Worm (Caenorhabditis elegans) whole organism, L4 larva: ENCODE measurements around the gene npa-1.

Source experiments
- Y105C5A.15 ChIP-seq: fragments of 200-800 bp; sonication (Bioruptor generic); IDR thresholded peaks from 2 replicates; pipeline ENCODE4 v1.3.6; 2022; ENCODE audit warnings: missing genetic modification characterization, missing compliant biosample characterization
- ZK337.2 ChIP-seq: fragments of 200-800 bp; sonication (Bioruptor generic); IDR thresholded peaks from 2 replicates; pipeline ENCODE4 v1.3.6; 2022; ENCODE audit warnings: missing genetic modification reagents, missing genetic modification characterization, missing compliant biosample characterization
- ZK546.5 ChIP-seq, 2 experiments: sonication (generic microtip); optimal IDR thresholded peaks; 2 replicates each; lab custom pipeline; 2017; ENCODE audit warnings: missing biosample characterization in 2 of 2, missing genetic modification characterization in 2 of 2
- aha-1 ChIP-seq: fragments of 150-350 bp; peaks from one replicate; lab custom pipeline; 2014; ENCODE audit warnings: missing biosample characterization, missing genetic modification characterization
- ama-1 ChIP-seq: fragments of 150-350 bp; optimal IDR thresholded peaks from 2 replicates; lab custom pipeline; 2014; ENCODE audit warnings: inconsistent platforms, mixed read lengths
- dmd-9 ChIP-seq: fragments of 200-800 bp; sonication (Bioruptor generic); IDR thresholded peaks from 2 replicates; pipeline ENCODE4 v1.3.6; 2022; ENCODE audit warnings: missing genetic modification reagents, missing genetic modification characterization, missing compliant biosample characterization
- duxl-1 ChIP-seq: sonication (generic microtip); optimal IDR thresholded peaks from 2 replicates; lab custom pipeline; 2016; ENCODE audit warnings: mild to moderate bottlenecking, missing genetic modification characterization, moderate library complexity, missing compliant biosample characterization; ENCODE audit not compliant: poor library complexity
- gei-8 ChIP-seq: fragments of 200-800 bp; sonication (Bioruptor generic); optimal IDR thresholded peaks from 2 replicates; lab custom pipeline; 2018; ENCODE audit warnings: mild to moderate bottlenecking, missing genetic modification characterization, missing compliant biosample characterization
- hlh-11 ChIP-seq: fragments of 200-800 bp; sonication (Bioruptor generic); optimal IDR thresholded peaks from 2 replicates; lab custom pipeline; 2018; ENCODE audit warnings: mild to moderate bottlenecking, missing genetic modification characterization, missing compliant biosample characterization
- lin-13 ChIP-seq: fragments of 150-350 bp; optimal IDR thresholded peaks from 2 replicates; lab custom pipeline; 2014; ENCODE audit warnings: missing biosample characterization, missing genetic modification reagents, missing genetic modification characterization
- lir-3 ChIP-seq: sonication (generic microtip); optimal IDR thresholded peaks from 2 replicates; lab custom pipeline; 2016; ENCODE audit warnings: mild to moderate bottlenecking, missing genetic modification characterization, missing compliant biosample characterization
- nhr-111 ChIP-seq: fragments of 200-800 bp; sonication (Bioruptor generic); optimal IDR thresholded peaks from 2 replicates; lab custom pipeline; 2018; ENCODE audit warnings: mild to moderate bottlenecking, missing genetic modification characterization, missing compliant biosample characterization
- nhr-237 ChIP-seq: sonication (generic microtip); optimal IDR thresholded peaks from 2 replicates; lab custom pipeline; 2017; ENCODE audit warnings: missing biosample characterization, missing genetic modification characterization
- nhr-6 ChIP-seq: fragments of 150-350 bp; optimal IDR thresholded peaks from 2 replicates; lab custom pipeline; 2014; ENCODE audit warnings: missing biosample characterization, missing genetic modification characterization
- sdz-12 ChIP-seq: fragments of 200-800 bp; sonication (Bioruptor generic); optimal IDR thresholded peaks from 2 replicates; lab custom pipeline; 2018; ENCODE audit warnings: mild to moderate bottlenecking, missing genetic modification characterization, missing compliant biosample characterization
- spr-3 ChIP-seq: fragments of 200-800 bp; sonication (Bioruptor generic); optimal IDR thresholded peaks from 2 replicates; lab custom pipeline; 2018; ENCODE audit warnings: mild to moderate bottlenecking, missing genetic modification characterization, missing compliant biosample characterization
- unc-62 ChIP-seq, 3 experiments: fragments of 150-350 bp in 1 of 3; sonication (generic microtip); optimal IDR thresholded peaks in 2 of 3; peaks in 1 of 3; 1 replicate in 1 of 3; 2 replicates in 2 of 3; lab custom pipeline; 2014 to 2017; ENCODE audit warnings: missing biosample characterization in 3 of 3, missing genetic modification characterization in 3 of 3, missing genetic modification reagents in 3 of 3, missing genotype in 1 of 3
- zip-11 ChIP-seq: fragments of 200-800 bp; sonication (Bioruptor generic); IDR thresholded peaks from 2 replicates; pipeline ENCODE4 v1.3.6; 2022; ENCODE audit warnings: missing genetic modification characterization, missing compliant biosample characterization

npa-1 gene

DNA sequence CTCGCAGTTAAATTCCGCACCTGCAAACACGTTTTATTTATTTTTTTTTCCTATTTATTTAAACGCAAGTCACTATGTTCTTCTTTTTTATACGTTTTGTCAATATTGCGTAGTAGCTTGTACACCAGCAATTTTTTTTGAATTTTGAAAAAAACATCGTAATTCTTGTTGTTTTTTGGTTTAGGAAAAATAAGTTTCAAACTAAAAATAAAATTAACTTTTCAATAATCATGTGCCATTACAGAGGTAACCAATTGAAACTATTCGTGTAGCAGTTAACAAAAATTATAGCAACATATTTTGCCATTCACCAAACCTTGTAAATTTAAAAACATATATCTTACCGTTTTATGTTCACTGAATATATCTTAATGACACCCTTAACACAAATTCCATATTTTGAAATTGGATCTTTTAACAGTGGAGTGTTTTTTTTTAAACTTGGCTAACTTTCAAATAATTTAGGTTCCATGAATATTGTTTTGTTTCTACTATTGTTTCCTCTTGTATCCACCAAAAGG is 47.7 kb downstream of the npa-1 start, which contains the start of gene lmd-5:
Gene lmd-5 (plus strand): TSS at position 471 of the 521 bp plus-strand sequence.
- TF ChIP-seq aha-1 (tag; lab: Kevin White, UChicago) (peak; percentile 91), nhr-6 (tag; lab: Kevin White, UChicago) (no peak), unc-62 (GFP tag; optimal IDR thresholded peaks at IDR 0.05 in 1 of 2; lab: Kevin White, UChicago) (peak in 1 of 2 experiments; percentile 67), unc-62 (tag; optimal IDR thresholded peaks at IDR 0.05; lab: Kevin White, UChicago) (no peak)

DNA sequence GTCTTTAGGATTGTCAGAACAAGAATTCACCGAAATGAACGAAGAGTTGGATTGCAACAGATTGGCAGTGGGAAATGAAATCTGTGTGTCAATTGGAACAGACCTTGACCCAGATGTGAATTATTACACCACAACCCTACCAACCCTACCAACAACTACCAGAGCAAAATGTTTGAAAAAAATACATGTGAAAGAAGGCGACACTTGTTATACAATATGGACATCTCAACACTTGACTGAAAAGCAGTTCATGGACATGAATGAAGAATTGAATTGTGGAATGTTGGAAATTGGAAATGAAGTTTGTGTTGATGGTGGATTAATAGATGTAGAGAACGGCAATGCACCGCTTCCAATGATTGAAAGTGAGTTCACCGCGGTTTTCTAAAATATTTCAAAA is 48.4 kb downstream of the npa-1 start:
- TF ChIP-seq nhr-237 (no peak), unc-62 (GFP tag; optimal IDR thresholded peaks at IDR 0.05 in 1 of 2; lab: Kevin White, UChicago) (peak in 1 of 2 experiments; percentile 96), unc-62 (tag; optimal IDR thresholded peaks at IDR 0.05; lab: Kevin White, UChicago) (no peak)

DNA sequence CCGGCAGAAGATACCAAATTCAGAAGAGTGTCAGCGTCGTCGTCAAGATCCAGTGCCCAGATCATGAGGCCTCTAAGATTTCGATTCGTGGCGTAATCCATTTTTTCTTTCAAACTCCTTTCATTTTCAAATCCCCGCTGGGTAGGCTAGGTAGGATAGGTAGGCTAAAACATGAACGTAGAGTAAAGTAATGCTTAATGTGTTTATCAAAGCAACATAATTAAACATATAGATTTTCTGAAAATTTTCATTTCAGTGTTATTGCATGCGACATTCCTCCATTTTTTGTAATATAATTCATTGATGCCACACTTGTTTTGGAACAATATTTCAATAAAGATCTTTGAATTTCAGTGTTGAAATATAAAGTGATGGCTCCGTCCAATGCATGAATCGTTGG is 53.9 kb downstream of the npa-1 start, which contains the start of gene T01C4.8:
Gene T01C4.8 (minus strand): TSS at position 101 of the 400 bp plus-strand sequence.
- TF ChIP-seq ama-1 (lab: Kevin White, UChicago), result no peak
- TF ChIP-seq hlh-11 (tag; lab: Kevin White, UChicago), result no peak
- TF ChIP-seq zip-11 (GFP tag; lab: Robert Waterston, UW), result no peak

ce11 chrV:7130974-7131373 is 55.4 kb downstream of the npa-1 start, which contains the start of gene srx-36:
Gene srx-36, minus strand, starts transcription at chrV:7131074.
- TF ChIP-seq lir-3 (tag; lab: Kevin White, UChicago) (no peak), sdz-12 (no peak), gei-8 (GFP tag; lab: Kevin White, UChicago) (no peak), lin-13 (no peak), nhr-111 (GFP tag; lab: Kevin White, UChicago) (no peak), spr-3 (no peak), duxl-1 (no peak), ZK337.2 (GFP tag; lab: Robert Waterston, UW) (no peak), dmd-9 (GFP tag; lab: Robert Waterston, UW) (no peak), Y105C5A.15 (GFP tag; lab: Robert Waterston, UW) (no peak), ZK546.5 (tag; optimal IDR thresholded peaks at IDR 0.05; lab: Kevin White, UChicago) (no peak)
